Worm (Caenorhabditis elegans): Measurements from ENCODE around the gene gcy-19.

ce11 chrII:3224631-3225030 lies 34.5 kb downstream of the gcy-19 start, which contains the start of gene ZC239.15:
- TF ChIP-seq ztf-23 (GFP tag; IDR thresholded peaks at IDR 0.05), result no peak
- no peak for TF ChIP-seq klf-2 (GFP tag; conservative IDR thresholded peaks at IDR 0.05)
- TF ChIP-seq T22C8.4 (GFP tag; IDR thresholded peaks at IDR 0.05), result no peak
- TF ChIP-seq flt-1 (GFP tag; IDR thresholded peaks at IDR 0.05), result no peak
- no peak for TF ChIP-seq ref-1 (GFP tag; conservative IDR thresholded peaks at IDR 0.05)

Measured in whole organism, midembryonic.